Worm (Caenorhabditis elegans) whole organism, L3 larva: ENCODE data around the gene Y53C12A.11.

Experiments
- R02D3.7 ChIP-seq: fragments of 150-350 bp; optimal IDR thresholded peaks from 2 replicates; lab custom pipeline; 2014; ENCODE audit warnings: missing biosample characterization, missing genetic modification characterization
- ZK546.5 ChIP-seq: sonication (generic microtip); optimal IDR thresholded peaks from 2 replicates; lab custom pipeline; 2017; ENCODE audit warnings: missing biosample characterization, missing genetic modification characterization
- aly-2 ChIP-seq: fragments of 150-350 bp; optimal IDR thresholded peaks from 2 replicates; lab custom pipeline; 2014; ENCODE audit warnings: missing biosample characterization, missing genetic modification characterization
- ama-1 ChIP-seq: fragments of 150-350 bp; optimal IDR thresholded peaks from 2 replicates; lab custom pipeline; 2018
- ceh-16 ChIP-seq: sonication (generic microtip); optimal IDR thresholded peaks from 2 replicates; lab custom pipeline; 2017; ENCODE audit warnings: missing biosample characterization, missing genetic modification characterization
- ceh-28 ChIP-seq: fragments of 150-350 bp; optimal IDR thresholded peaks from 2 replicates; lab custom pipeline; 2014; ENCODE audit warnings: missing biosample characterization, missing genetic modification reagents, missing genetic modification characterization
- ceh-82 ChIP-seq: fragments of 150-350 bp; optimal IDR thresholded peaks from 2 replicates; lab custom pipeline; 2014; ENCODE audit warnings: missing biosample characterization, missing genetic modification characterization
- ceh-9 ChIP-seq: sonication (generic microtip); optimal IDR thresholded peaks from 2 replicates; lab custom pipeline; 2018; ENCODE audit warnings: missing biosample characterization, missing genetic modification characterization
- daf-12 ChIP-seq: fragments of 150-350 bp; optimal IDR thresholded peaks from 2 replicates; lab custom pipeline; 2014; ENCODE audit warnings: missing biosample characterization, missing genetic modification reagents, missing genetic modification characterization
- egl-5 ChIP-seq: fragments of 150-350 bp; optimal IDR thresholded peaks from 2 replicates; lab custom pipeline; 2017; ENCODE audit warnings: missing biosample characterization, missing genetic modification reagents, missing genetic modification characterization, inconsistent platforms
- elt-1 ChIP-seq: fragments of 150-350 bp; optimal IDR thresholded peaks from 2 replicates; lab custom pipeline; 2014; ENCODE audit warnings: missing biosample characterization, missing genetic modification characterization
- eor-1 ChIP-seq, 2 experiments: fragments of 150-350 bp; optimal IDR thresholded peaks; 2 replicates each; lab custom pipeline; 2014 to 2018; ENCODE audit warnings: missing biosample characterization in 2 of 2, missing genetic modification characterization in 2 of 2
- fkh-10 ChIP-seq: sonication (generic microtip); optimal IDR thresholded peaks from 2 replicates; lab custom pipeline; 2017; ENCODE audit warnings: missing biosample characterization, missing genetic modification reagents, missing genetic modification characterization
- fos-1 ChIP-seq: fragments of 150-350 bp; optimal IDR thresholded peaks from 2 replicates; lab custom pipeline; 2014; ENCODE audit warnings: missing biosample characterization, missing genetic modification characterization
- hmg-11 ChIP-seq: sonication (generic microtip); optimal IDR thresholded peaks from 2 replicates; lab custom pipeline; 2016; ENCODE audit warnings: missing genetic modification characterization, missing compliant biosample characterization
- jun-1 ChIP-seq: fragments of 150-350 bp; optimal IDR thresholded peaks from 2 replicates; lab custom pipeline; 2014; ENCODE audit warnings: missing biosample characterization, missing genetic modification reagents, missing genetic modification characterization
- mdl-1 ChIP-seq: fragments of 150-350 bp; optimal IDR thresholded peaks from 2 replicates; lab custom pipeline; 2014; ENCODE audit warnings: missing biosample characterization, missing genetic modification characterization
- nfya-1 ChIP-seq: sonication (generic microtip); optimal IDR thresholded peaks from 2 replicates; lab custom pipeline; 2017; ENCODE audit warnings: missing genetic modification characterization, mild to moderate bottlenecking, missing compliant biosample characterization, antibody characterized with exemption, moderate library complexity; ENCODE audit not compliant: insufficient read depth
- nhr-11 ChIP-seq: fragments of 150-350 bp; optimal IDR thresholded peaks from 2 replicates; lab custom pipeline; 2014; ENCODE audit warnings: missing biosample characterization, missing genetic modification characterization
- nhr-23 ChIP-seq: fragments of 150-350 bp; optimal IDR thresholded peaks from 2 replicates; lab custom pipeline; 2014; ENCODE audit warnings: missing biosample characterization, missing genetic modification reagents, missing genetic modification characterization
- nhr-237 ChIP-seq: fragments of 150-350 bp; optimal IDR thresholded peaks from 2 replicates; lab custom pipeline; 2014; ENCODE audit warnings: missing biosample characterization, missing genetic modification characterization
- nhr-28 ChIP-seq: fragments of 150-350 bp; optimal IDR thresholded peaks from 2 replicates; lab custom pipeline; 2014; ENCODE audit warnings: missing biosample characterization, missing genetic modification characterization
- nhr-43 ChIP-seq: sonication (generic microtip); optimal IDR thresholded peaks from 2 replicates; lab custom pipeline; 2016; ENCODE audit warnings: mild to moderate bottlenecking, missing genetic modification characterization, missing compliant biosample characterization; ENCODE audit not compliant: poor library complexity, severe bottlenecking
- nhr-67 ChIP-seq: fragments of 150-350 bp; optimal IDR thresholded peaks from 2 replicates; lab custom pipeline; 2014; ENCODE audit warnings: missing biosample characterization, missing genetic modification characterization
- nhr-76 ChIP-seq: fragments of 150-350 bp; sonication (generic microtip); optimal IDR thresholded peaks from 5 replicates; lab custom pipeline; 2014; ENCODE audit warnings: missing biosample characterization, missing genetic modification characterization
- nhr-77 ChIP-seq: fragments of 150-350 bp; optimal IDR thresholded peaks from 2 replicates; lab custom pipeline; 2014; ENCODE audit warnings: missing biosample characterization, missing genetic modification characterization
- pha-4 ChIP-seq: fragments of 150-350 bp; optimal IDR thresholded peaks from 2 replicates; lab custom pipeline; 2014; ENCODE audit warnings: missing biosample characterization, missing genetic modification reagents, missing genetic modification characterization
- pqm-1 ChIP-seq: fragments of 150-350 bp; optimal IDR thresholded peaks from 2 replicates; lab custom pipeline; 2017; ENCODE audit warnings: missing biosample characterization, missing genetic modification characterization, inconsistent platforms
- sea-2 ChIP-seq: fragments of 150-350 bp; sonication (generic microtip); optimal IDR thresholded peaks from 4 replicates; lab custom pipeline; 2014; ENCODE audit warnings: missing biosample characterization, missing genetic modification reagents, missing genetic modification characterization
- skn-1 ChIP-seq: fragments of 150-350 bp; optimal IDR thresholded peaks from 2 replicates; lab custom pipeline; 2014; ENCODE audit warnings: missing biosample characterization, missing genetic modification characterization
- tbx-2 ChIP-seq: sonication (generic microtip); optimal IDR thresholded peaks from 2 replicates; lab custom pipeline; 2016; ENCODE audit warnings: mild to moderate bottlenecking, missing genetic modification characterization, missing compliant biosample characterization
- ztf-11 ChIP-seq: fragments of 150-350 bp; optimal IDR thresholded peaks from 2 replicates; lab custom pipeline; 2014; ENCODE audit warnings: missing biosample characterization, missing genetic modification characterization
- ztf-4 ChIP-seq: fragments of 150-350 bp; optimal IDR thresholded peaks from 2 replicates; lab custom pipeline; 2014; ENCODE audit warnings: missing biosample characterization, missing genetic modification characterization

Gene Y53C12A.11

ce11 chrII:9704746-9705145, 13.8 kb downstream of the Y53C12A.11 start, which contains the start of gene Y53C12A.10:
Gene Y53C12A.10, minus strand, starts transcription at chrII:9704846.
- TF ChIP-seq ceh-82 (tag; lab: Kevin White, UChicago) (no peak), pqm-1 (tag; lab: Kevin White, UChicago) (no peak), R02D3.7 (no peak), nhr-11 (no peak), pha-4 (tag; lab: Kevin White, UChicago) (no peak), nhr-28 (tag; lab: Kevin White, UChicago) (no peak), elt-1 (no peak), nfya-1 (no peak), egl-5 (tag; lab: Kevin White, UChicago) (no peak), hmg-11 (no peak), ztf-11 (tag; lab: Kevin White, UChicago) (no peak), ceh-9 (tag; lab: Kevin White, UChicago) (no peak), nhr-237 (no peak), skn-1 (tag; lab: Kevin White, UChicago) (no peak), nhr-43 (no peak), mdl-1 (no peak), ztf-4 (tag; lab: Kevin White, UChicago) (no peak)

- TF ChIP-seq ceh-28 (tag; lab: Kevin White, UChicago) (peak; percentile 17), nhr-237 (no peak), ZK546.5 (no peak)
- TF ChIP-seq, all 47 proteins: peak for 1
Measured at ce11 chrII:9703601-9704000, 14.9 kb downstream of the Y53C12A.11 start, which contains the start of gene mop-25.2. Gene mop-25.2, minus strand, starts transcription at chrII:9703701.

- TF ChIP-seq nhr-67 = no peak
- no peak for TF ChIP-seq aly-2 (tag; lab: Kevin White, UChicago)
Measured at ce11 chrII:9700363-9700762, 18.1 kb downstream of the Y53C12A.11 start, which contains the start of the genes Y53C12A.8 and Y53C12A.7. Gene Y53C12A.8, minus strand, starts transcription at chrII:9700463. Gene Y53C12A.7, plus strand, starts transcription at chrII:9700543.

- peak; percentile 86 for TF ChIP-seq elt-1
- peak; percentile 27 for TF ChIP-seq fkh-10 (GFP tag; lab: Kevin White, UChicago)
- TF ChIP-seq nhr-23 (tag; lab: Kevin White, UChicago) = no peak
- TF ChIP-seq mdl-1 = no peak
Measured at ce11 chrII:9695942-9696341, 22.6 kb downstream of the Y53C12A.11 start.

ce11 chrII:9691839-9692238, 26.7 kb downstream of the Y53C12A.11 start, which contains the start of gene nlp-11:
Gene nlp-11, minus strand, starts transcription at chrII:9691939.
- TF ChIP-seq mdl-1 = no peak
- no peak for TF ChIP-seq ztf-4 (tag; lab: Kevin White, UChicago)
- no peak for TF ChIP-seq sea-2 (GFP tag; lab: Kevin White, UChicago)
- TF ChIP-seq jun-1 (tag; lab: Kevin White, UChicago) = no peak
- TF ChIP-seq fkh-10 (GFP tag; lab: Kevin White, UChicago) = no peak
- no peak for TF ChIP-seq ceh-16 (tag; lab: Kevin White, UChicago)
- TF ChIP-seq ceh-9 (tag; lab: Kevin White, UChicago) = no peak
- TF ChIP-seq ama-1 (lab: Kevin White, UChicago) = no peak
- no peak for TF ChIP-seq R02D3.7
- no peak for TF ChIP-seq nhr-76 (tag; lab: Kevin White, UChicago)
- no peak for TF ChIP-seq nhr-77 (tag; lab: Kevin White, UChicago)
- TF ChIP-seq tbx-2 (tag; lab: Kevin White, UChicago) = no peak
- TF ChIP-seq eor-1 (tag; optimal IDR thresholded peaks at IDR 0.05; lab: Kevin White, UChicago) = no peak
- no peak for TF ChIP-seq daf-12 (tag; lab: Kevin White, UChicago)
- no peak for TF ChIP-seq fos-1 (tag; lab: Kevin White, UChicago)
- TF ChIP-seq nhr-28 (tag; lab: Kevin White, UChicago) = no peak

- TF ChIP-seq jun-1 (tag; lab: Kevin White, UChicago) (no peak), fkh-10 (GFP tag; lab: Kevin White, UChicago) (peak; percentile 96)
Measured at ce11 chrII:9690067-9690632, 28.3 kb downstream of the Y53C12A.11 start.
